Fruit fly (Drosophila melanogaster) whole organism, wandering third instar larva: Measurements from ENCODE around the gene Kcmf1.

Experiments used
- Abd-B ChIP-seq: fragments of >200 bp; optimal IDR thresholded peaks from 2 replicates; lab custom pipeline; 2017; ENCODE audit warnings: missing biosample characterization, missing genetic modification characterization
- CG9705 ChIP-seq: fragments of 200-800 bp; sonication (Bioruptor generic); optimal IDR thresholded peaks from 2 replicates; lab custom pipeline; 2018; ENCODE audit warnings: missing biosample characterization, mild to moderate bottlenecking, missing genetic modification characterization
- CrebA ChIP-seq: fragments of 200-800 bp; sonication (Bioruptor generic); optimal IDR thresholded peaks from 2 replicates; lab custom pipeline; 2016; ENCODE audit warnings: missing biosample characterization, mild to moderate bottlenecking, missing genetic modification characterization, borderline replicate concordance
- Dfd ChIP-seq: fragments of >200 bp; optimal IDR thresholded peaks from 2 replicates; lab custom pipeline; 2017; ENCODE audit warnings: missing biosample characterization, missing genetic modification characterization
- Sp1 ChIP-seq: fragments of 200-800 bp; sonication (Bioruptor generic); optimal IDR thresholded peaks from 3 replicates; lab custom pipeline; 2019; ENCODE audit warnings: missing biosample characterization, mild to moderate bottlenecking, missing genetic modification characterization, moderate library complexity
- pan ChIP-seq: fragments of >200 bp; optimal IDR thresholded peaks from 2 replicates; lab custom pipeline; 2017
- usp ChIP-seq: fragments of >200 bp; optimal IDR thresholded peaks from 2 replicates; lab custom pipeline; 2017; ENCODE audit warnings: missing biosample characterization, missing genetic modification characterization
- woc ChIP-seq: sonication (Bioruptor generic); optimal IDR thresholded peaks from 2 replicates; lab custom pipeline; 2016; ENCODE audit warnings: missing biosample characterization, mild to moderate bottlenecking, missing genetic modification characterization

DNA sequence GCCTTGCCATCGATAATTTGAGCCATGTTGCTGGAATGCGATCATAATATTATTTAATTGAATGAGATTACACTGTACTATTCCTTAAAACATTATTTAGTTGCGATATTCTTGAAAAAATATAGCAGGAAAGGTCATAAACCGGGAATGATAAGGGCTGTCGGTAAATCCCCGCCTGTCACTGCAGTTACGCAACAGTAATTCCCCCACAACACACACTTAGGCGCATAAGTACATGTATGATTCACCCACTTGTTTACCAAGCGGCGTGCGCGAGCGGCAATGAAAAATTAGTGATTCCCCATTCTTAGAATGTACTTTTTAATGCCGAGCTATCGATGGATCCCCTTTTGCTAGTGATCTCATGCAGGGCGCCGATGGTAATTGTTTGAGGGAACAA lies 28.9 kb upstream of the Kcmf1 start:
- TF ChIP-seq usp (GFP tag; lab: Kevin White, UChicago), result no peak
- TF ChIP-seq CG9705 (GFP tag; lab: Kevin White, UChicago), result no peak
- TF ChIP-seq CrebA, result no peak
- TF ChIP-seq Abd-B, result no peak
- no peak for TF ChIP-seq Sp1
- no peak for TF ChIP-seq Dfd (GFP tag; lab: Kevin White, UChicago)
- TF ChIP-seq pan, result no peak
- no peak for TF ChIP-seq woc (GFP tag; lab: Kevin White, UChicago)
